Worm (Caenorhabditis elegans): Measurements from ENCODE around the gene F10G2.2.

The F10G2.2 gene

DNA sequence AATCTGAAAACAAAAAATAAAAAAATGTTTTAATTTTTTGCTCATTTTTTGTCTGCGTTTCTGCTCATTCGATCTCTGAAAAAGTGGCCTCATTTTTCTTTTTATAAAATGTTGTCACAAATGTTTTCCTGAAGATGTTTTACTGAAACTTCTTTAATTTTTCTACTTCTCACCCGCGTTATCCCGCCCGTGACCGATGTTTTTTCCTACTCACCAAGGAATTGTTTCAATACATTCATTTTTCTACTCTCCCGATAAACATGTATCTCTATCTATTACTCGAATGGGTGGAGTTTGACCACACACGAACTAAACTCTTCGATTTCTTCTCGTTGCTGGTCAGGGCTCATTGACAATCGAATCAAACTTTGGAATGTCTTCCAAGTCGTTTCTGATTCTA lies at the start of gene F10G2.2:
F10G2.2 (plus strand) TSS at position 301 of the 400 bp plus-strand sequence.
- TF ChIP-seq ref-2 (tag; optimal IDR thresholded peaks at IDR 0.05) (no peak), npax-4 (tag; optimal IDR thresholded peaks at IDR 0.05) (no peak), pha-2 (tag; optimal IDR thresholded peaks at IDR 0.05) (no peak), nhr-11 (tag; optimal IDR thresholded peaks at IDR 0.05) (no peak), ztf-16 (tag; optimal IDR thresholded peaks at IDR 0.05) (no peak), ceh-9 (tag; optimal IDR thresholded peaks at IDR 0.05) (no peak), unc-42 (tag; optimal IDR thresholded peaks at IDR 0.05) (no peak), fax-1 (tag; optimal IDR thresholded peaks at IDR 0.05) (no peak), fkh-6 (tag; optimal IDR thresholded peaks at IDR 0.05) (no peak)

DNA sequence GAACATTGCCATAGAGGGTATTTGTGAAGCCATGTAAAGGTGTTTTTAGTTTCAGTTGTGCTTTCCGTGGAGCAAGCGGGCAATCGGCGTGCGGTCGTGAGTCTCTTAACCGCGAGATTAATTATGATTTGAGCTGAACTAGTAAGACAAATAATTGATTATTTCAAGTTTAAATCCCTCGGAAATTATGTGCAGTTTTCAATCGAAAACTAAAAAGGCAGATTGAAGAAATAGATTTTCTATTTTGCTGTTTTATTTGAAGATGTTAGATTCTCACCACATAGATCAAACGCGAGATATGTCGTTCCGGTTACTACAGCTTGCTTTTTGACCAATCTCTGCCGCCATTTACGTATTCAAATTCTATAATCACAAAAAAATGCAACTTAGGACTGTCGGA lies 48.9 kb upstream of the F10G2.2 start, which contains the start of gene C13A2.3:
C13A2.3 (plus strand) TSS at position 301 of the 400 bp plus-strand sequence.
- no peak for TF ChIP-seq hlh-6 (tag; optimal IDR thresholded peaks at IDR 0.05)

DNA sequence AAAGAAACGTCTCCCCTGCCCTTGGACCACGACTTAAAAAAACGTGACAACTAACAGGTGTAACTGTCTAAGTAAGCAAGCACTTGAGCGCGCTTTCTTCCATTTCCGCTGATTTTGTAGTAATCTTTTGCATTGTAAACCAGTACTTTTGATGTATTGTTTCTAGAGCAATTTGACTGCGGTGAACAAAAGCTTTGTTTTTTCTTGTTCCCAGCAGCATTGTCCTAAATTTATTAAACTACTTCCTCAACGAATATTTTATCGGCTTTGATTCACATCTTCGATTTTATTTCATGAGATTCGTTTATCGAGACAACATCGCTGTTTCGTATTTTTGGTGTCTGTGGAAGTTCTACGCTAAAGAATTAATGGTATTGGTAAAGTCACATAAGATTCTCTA lies 42.3 kb upstream of the F10G2.2 start, which contains the start of gene C13A2.1:
C13A2.1 (plus strand) TSS at position 301 of the 400 bp plus-strand sequence.
- no peak for TF ChIP-seq pha-2 (tag; optimal IDR thresholded peaks at IDR 0.05)

DNA sequence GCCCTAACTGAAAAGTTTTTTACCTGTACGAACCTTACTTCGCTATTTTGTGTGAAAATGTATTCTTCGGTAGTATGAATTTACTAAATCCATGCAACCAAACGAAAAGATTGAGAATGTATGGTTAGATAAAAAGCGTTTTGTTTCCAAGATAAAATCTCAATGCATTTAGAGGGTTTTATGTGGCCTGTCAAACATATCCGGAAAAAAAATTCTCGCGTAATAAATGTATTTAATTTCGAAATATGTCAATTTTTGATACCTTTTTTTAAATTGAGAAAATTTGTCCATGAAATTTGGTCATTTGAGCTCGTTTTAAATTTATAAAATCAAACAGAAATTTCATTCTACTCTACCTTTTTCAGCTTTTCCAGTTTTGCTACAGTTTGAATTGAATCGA lies 35.7 kb upstream of the F10G2.2 start, which contains the start of gene F07G11.4:
F07G11.4 (minus strand) TSS at position 101 of the 400 bp plus-strand sequence.
- TF ChIP-seq lin-11 (tag; optimal IDR thresholded peaks at IDR 0.05) (no peak), tbx-7 (tag; optimal IDR thresholded peaks at IDR 0.05) (no peak), fax-1 (tag; optimal IDR thresholded peaks at IDR 0.05) (no peak), fkh-6 (tag; optimal IDR thresholded peaks at IDR 0.05) (no peak), ceh-48 (tag; optimal IDR thresholded peaks at IDR 0.05) (no peak), ets-4 (tag; optimal IDR thresholded peaks at IDR 0.05) (no peak), sdc-2 (tag; optimal IDR thresholded peaks at IDR 0.05) (no peak), ceh-22 (tag; optimal IDR thresholded peaks at IDR 0.05) (no peak), F13H6.1 (tag; optimal IDR thresholded peaks at IDR 0.05) (no peak), ahr-1 (tag; optimal IDR thresholded peaks at IDR 0.05) (no peak), odd-2 (tag; optimal IDR thresholded peaks at IDR 0.05) (no peak), elt-2 (tag; optimal IDR thresholded peaks at IDR 0.05) (no peak)

DNA sequence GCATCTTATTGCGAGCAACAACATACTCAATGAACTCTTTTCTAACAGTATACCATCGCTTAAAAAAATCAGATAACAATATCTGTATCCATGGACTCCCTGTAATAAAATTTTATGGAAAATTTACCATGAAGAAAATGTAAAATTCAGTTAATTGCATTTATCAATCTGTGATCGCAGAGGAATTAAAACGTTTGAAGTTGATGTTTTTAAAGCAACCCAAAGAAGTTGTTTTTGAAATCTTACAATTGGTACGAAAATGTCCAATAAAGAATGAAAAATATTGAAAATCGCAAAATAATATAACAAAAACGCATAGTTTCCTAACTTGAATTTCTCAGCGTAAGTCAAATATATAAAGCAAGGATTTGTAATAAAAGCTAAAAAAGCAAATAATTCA lies 33.7 kb upstream of the F10G2.2 start, which contains the start of gene srj-32:
srj-32 (minus strand) TSS at position 101 of the 400 bp plus-strand sequence.
- TF ChIP-seq elt-4 (tag; optimal IDR thresholded peaks at IDR 0.05) (no peak), madf-2 (tag; optimal IDR thresholded peaks at IDR 0.05) (no peak), pax-1 (tag; optimal IDR thresholded peaks at IDR 0.05) (no peak)

DNA sequence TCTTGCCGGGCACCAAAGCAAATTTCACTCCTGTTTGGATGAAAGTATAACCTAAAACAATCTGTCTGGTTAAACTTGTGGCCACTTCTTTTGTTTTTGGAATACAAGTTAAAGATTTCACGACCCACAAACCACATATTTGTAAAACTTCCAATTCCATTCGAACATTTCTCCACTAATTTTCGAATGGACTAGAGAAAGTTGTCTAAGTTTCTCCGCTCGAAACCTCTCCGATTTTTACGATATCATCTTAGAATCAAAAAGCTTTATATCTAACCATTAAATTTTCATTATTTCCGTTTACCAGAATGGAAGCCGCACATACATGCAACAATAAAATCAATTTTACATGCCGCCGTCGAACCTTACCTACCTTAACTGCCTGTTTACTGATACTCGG lies 32.5 kb upstream of the F10G2.2 start, which contains the start of gene F07G11.3:
F07G11.3 (plus strand) TSS at position 301 of the 400 bp plus-strand sequence.
- no peak for TF ChIP-seq ceh-9 (tag; optimal IDR thresholded peaks at IDR 0.05)
- no peak for TF ChIP-seq fkh-10 (GFP tag; optimal IDR thresholded peaks at IDR 0.05)
- no peak for TF ChIP-seq nhr-232 (tag; optimal IDR thresholded peaks at IDR 0.05)
- TF ChIP-seq pax-1 (tag; optimal IDR thresholded peaks at IDR 0.05): no peak
- no peak for TF ChIP-seq gmeb-2 (tag; optimal IDR thresholded peaks at IDR 0.05)
- TF ChIP-seq ceh-48 (tag; optimal IDR thresholded peaks at IDR 0.05): no peak
- TF ChIP-seq hlh-6 (tag; optimal IDR thresholded peaks at IDR 0.05): no peak
- no peak for TF ChIP-seq dve-1 (tag; optimal IDR thresholded peaks at IDR 0.05)
- no peak for TF ChIP-seq eyg-1 (tag; optimal IDR thresholded peaks at IDR 0.05)
- no peak for TF ChIP-seq hlh-13 (GFP tag; optimal IDR thresholded peaks at IDR 0.05)
- TF ChIP-seq F13H6.1 (tag; optimal IDR thresholded peaks at IDR 0.05): no peak
- no peak for TF ChIP-seq hlh-8 (tag; optimal IDR thresholded peaks at IDR 0.05)
- no peak for TF ChIP-seq unc-55 (GFP tag; optimal IDR thresholded peaks at IDR 0.05)
- TF ChIP-seq mec-3 (tag; optimal IDR thresholded peaks at IDR 0.05; ENCODE audit: borderline replicate concordance): no peak
- no peak for TF ChIP-seq unc-3 (GFP tag; conservative IDR thresholded peaks at IDR 0.05)
- TF ChIP-seq unc-3 (tag; optimal IDR thresholded peaks at IDR 0.05): no peak

Data from whole organism, late embryonic.